Fruit fly (Drosophila melanogaster): ENCODE data around the gene dsh.

Gene dsh

DNA sequence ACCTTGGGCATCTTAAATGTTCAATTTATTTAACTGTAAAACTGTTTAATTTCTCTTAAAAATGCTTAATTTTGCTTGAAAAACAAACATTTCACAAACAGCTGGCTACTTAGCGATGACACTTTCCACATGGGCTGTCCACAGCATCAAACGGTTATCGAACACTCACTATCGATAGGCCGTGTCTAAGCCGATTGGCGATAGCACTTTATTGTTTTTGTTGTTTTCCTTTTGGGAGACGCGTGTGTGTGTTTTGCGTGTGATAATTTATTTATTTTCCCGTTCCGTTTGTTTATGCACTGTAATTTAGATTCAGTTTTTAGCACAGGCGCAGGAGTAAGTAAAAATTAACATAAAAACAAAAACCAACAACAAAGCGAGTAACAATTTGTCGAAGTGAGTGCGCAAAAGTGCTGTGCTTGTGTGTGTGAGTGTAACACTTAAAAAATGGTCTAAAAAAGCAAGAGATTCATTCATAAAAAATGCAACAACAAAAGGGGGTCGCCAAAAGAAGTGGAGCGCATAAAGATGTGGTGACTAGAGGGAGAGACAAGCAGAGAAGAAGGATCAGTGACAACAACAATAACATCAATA, 30.4 kb upstream of the dsh start, which contains the start of gene Gapvd1 (continued):
- TF ChIP-seq ci (GFP tag; IDR thresholded peaks at IDR 0.05) = peak; percentile 11; the same call in 1 of the 3 replicates
- peak; percentile 8 for TF ChIP-seq abd-A (tag; optimal IDR thresholded peaks at IDR 0.05)
- TF ChIP-seq sug (tag; optimal IDR thresholded peaks at IDR 0.05) = peak; percentile 3
- TF ChIP-seq CG17829 (tag; optimal IDR thresholded peaks at IDR 0.05) = peak; percentile 12
- TF ChIP-seq dm (GFP tag; optimal IDR thresholded peaks at IDR 0.05) = peak; percentile 66
- no peak for TF ChIP-seq Atf-2 (GFP tag; optimal IDR thresholded peaks at IDR 0.05)
- no peak for TF ChIP-seq kni (GFP tag; optimal IDR thresholded peaks at IDR 0.05)
- peak; percentile 89 for TF ChIP-seq Opbp (GFP tag; IDR thresholded peaks at IDR 0.05; ENCODE audit: partially characterized antibody)
- peak; percentile 16 for TF ChIP-seq sqz (GFP tag; optimal IDR thresholded peaks at IDR 0.05)
- TF ChIP-seq insv (GFP tag; optimal IDR thresholded peaks at IDR 0.05) = peak in 1 of 2 experiments; percentile 56
- peak; percentile 92 for TF ChIP-seq CG6791 (GFP tag; IDR thresholded peaks at IDR 0.05; ENCODE audit: partially characterized antibody)
- no peak for TF ChIP-seq CG15073 (GFP tag; optimal IDR thresholded peaks at IDR 0.05)
- no peak for TF ChIP-seq CG8478 (optimal IDR thresholded peaks at IDR 0.05)
- no peak for TF ChIP-seq CG18011 (GFP tag; optimal IDR thresholded peaks at IDR 0.05)
- TF ChIP-seq chinmo (GFP tag; IDR thresholded peaks at IDR 0.05; ENCODE audit: partially characterized antibody) = peak; percentile 77; the same call in 2 of the 4 replicates
- TF ChIP-seq CG4360 (GFP tag; IDR thresholded peaks at IDR 0.05) = peak; percentile 93
- peak; percentile 86 for TF ChIP-seq CG7963 (GFP tag; IDR thresholded peaks at IDR 0.05; ENCODE audit: partially characterized antibody)
- TF ChIP-seq sna (GFP tag; IDR thresholded peaks at IDR 0.05; ENCODE audit: partially characterized antibody) = peak; percentile 56; the same call in 1 of the 2 replicates
- no peak for TF ChIP-seq danr (GFP tag; IDR thresholded peaks at IDR 0.05)
- TF ChIP-seq Sin3A (optimal IDR thresholded peaks at IDR 0.05) = peak; percentile 37
- no peak for TF ChIP-seq CG6654 (GFP tag; optimal IDR thresholded peaks at IDR 0.05)
- TF ChIP-seq Hmr (GFP tag; optimal IDR thresholded peaks at IDR 0.05) = peak; percentile 6
- TF ChIP-seq Antp (GFP tag; optimal IDR thresholded peaks at IDR 0.05) = no peak
- TF ChIP-seq E2f2 (GFP tag; IDR thresholded peaks at IDR 0.05) = no peak
- peak; percentile 72 for TF ChIP-seq CG17186 (GFP tag; optimal IDR thresholded peaks at IDR 0.05)
- peak; percentile 10 to 20 for TF ChIP-seq dpn (GFP tag; optimal IDR thresholded peaks at IDR 0.05)
- no peak for TF ChIP-seq Meics (GFP tag; optimal IDR thresholded peaks at IDR 0.05)
- peak; percentile 35; the same call in 1 of the 2 replicates for TF ChIP-seq sob (GFP tag; IDR thresholded peaks at IDR 0.05)
- peak; percentile 60 for TF ChIP-seq CG1603 (tag; optimal IDR thresholded peaks at IDR 0.05)
- TF ChIP-seq tna (GFP tag; IDR thresholded peaks at IDR 0.05; ENCODE audit: partially characterized antibody) = peak; percentile 80
- peak; percentile 87 for TF ChIP-seq CG42726 (GFP tag; IDR thresholded peaks at IDR 0.05; ENCODE audit: partially characterized antibody)
- TF ChIP-seq CG13894 (tag; optimal IDR thresholded peaks at IDR 0.05) = peak; percentile 4
- TF ChIP-seq CG12391 (tag; optimal IDR thresholded peaks at IDR 0.05) = peak; percentile 9
- TF ChIP-seq CG15479 (GFP tag; optimal IDR thresholded peaks at IDR 0.05) = peak; percentile 49
- peak; percentile 44; the same call in 1 of the 2 replicates for TF ChIP-seq slbo (GFP tag; IDR thresholded peaks at IDR 0.05)
- peak; percentile 33; the same call in 1 of the 2 replicates for TF ChIP-seq vvl (GFP tag; IDR thresholded peaks at IDR 0.05)
- TF ChIP-seq CG9609 (GFP tag; optimal IDR thresholded peaks at IDR 0.05) = peak; percentile 13
- TF ChIP-seq Trl (optimal IDR thresholded peaks at IDR 0.05) = no peak
- TF ChIP-seq Trl (GFP tag; optimal IDR thresholded peaks at IDR 0.05) = peak; percentile 20
- TF ChIP-seq HLH4C (GFP tag; IDR thresholded peaks at IDR 0.05; ENCODE audit: partially characterized antibody) = peak; percentile 88
- TF ChIP-seq Max (GFP tag; optimal IDR thresholded peaks at IDR 0.05) = peak; percentile 10
- peak; percentile 28 for TF ChIP-seq Dp (GFP tag; optimal IDR thresholded peaks at IDR 0.05)
- TF ChIP-seq trem (tag; optimal IDR thresholded peaks at IDR 0.05) = peak; percentile 52
- TF ChIP-seq HmgZ (tag; optimal IDR thresholded peaks at IDR 0.05) = peak; percentile 43
- TF ChIP-seq Sry-δ (GFP tag; optimal IDR thresholded peaks at IDR 0.05) = peak; percentile 92
- TF ChIP-seq crp (GFP tag; optimal IDR thresholded peaks at IDR 0.05) = peak in 1 of 2 experiments; percentile 88
- TF ChIP-seq ems (GFP tag; optimal IDR thresholded peaks at IDR 0.05) = peak; percentile 3
- no peak for TF ChIP-seq CG14441 (GFP tag; IDR thresholded peaks at IDR 0.05)
- TF ChIP-seq her (GFP tag; optimal IDR thresholded peaks at IDR 0.05) = peak; percentile 25

Data from whole organism, embryonic.